Worm (Caenorhabditis elegans) whole organism, midembryonic: ENCODE data around the gene clec-173.

Source experiments
- T22C8.4 ChIP-seq: fragments of 200-800 bp; sonication (Bioruptor generic); IDR thresholded peaks from 2 replicates; pipeline ENCODE4 v1.3.6; 2022; ENCODE audit warnings: missing genetic modification characterization, missing compliant biosample characterization
- cog-1 ChIP-seq: sonication (generic microtip); optimal IDR thresholded peaks from 2 replicates; lab custom pipeline; 2016; ENCODE audit warnings: missing genetic modification characterization, missing compliant biosample characterization
- flt-1 ChIP-seq: fragments of 200-800 bp; sonication (Bioruptor generic); IDR thresholded peaks from 2 replicates; pipeline ENCODE4 v1.3.6; 2022; ENCODE audit warnings: missing genetic modification characterization, missing compliant biosample characterization
- klf-2 ChIP-seq: fragments of 200-800 bp; sonication (Bioruptor generic); conservative IDR thresholded peaks from 2 replicates; pipeline ENCODE4 v1.3.6; 2022; ENCODE audit warnings: missing genetic modification reagents, missing genetic modification characterization, missing compliant biosample characterization
- med-1 ChIP-seq: sonication (generic microtip); optimal IDR thresholded peaks from 2 replicates; lab custom pipeline; 2017; ENCODE audit warnings: missing genetic modification characterization, mild to moderate bottlenecking, missing compliant biosample characterization, antibody characterized with exemption, missing genetic modification reagents; ENCODE audit not compliant: insufficient read depth
- ref-1 ChIP-seq: fragments of 200-800 bp; sonication (Bioruptor generic); conservative IDR thresholded peaks from 2 replicates; pipeline ENCODE4 v1.3.6; 2022; ENCODE audit warnings: missing genetic modification reagents, missing genetic modification characterization, missing compliant biosample characterization
- tab-1 ChIP-seq: fragments of 200-800 bp; sonication (Bioruptor generic); IDR thresholded peaks from 2 replicates; pipeline ENCODE4 v1.3.6; 2022; ENCODE audit warnings: missing genetic modification characterization, missing compliant biosample characterization
- ztf-29 ChIP-seq: fragments of 200-800 bp; sonication (Bioruptor generic); IDR thresholded peaks from 2 replicates; pipeline ENCODE4 v1.3.6; 2022; ENCODE audit warnings: missing genetic modification reagents, missing genetic modification characterization, missing compliant biosample characterization

- TF ChIP-seq klf-2 (GFP tag; lab: Robert Waterston, UW) (no peak), cog-1 (tag; lab: Kevin White, UChicago) (no peak), med-1 (no peak), ztf-29 (GFP tag; lab: Robert Waterston, UW) (no peak), T22C8.4 (GFP tag; lab: Robert Waterston, UW) (no peak), flt-1 (GFP tag; lab: Robert Waterston, UW) (no peak), tab-1 (GFP tag; lab: Robert Waterston, UW) (no peak), ref-1 (no peak)
Observed at ce11 chrIV:3265657-3266056, 1.8 kb downstream of the clec-173 start, which contains the start of gene T26C12.2.
